Worm (Caenorhabditis elegans) whole organism, late embryonic: Measurements from ENCODE around the gene dod-24.
A peak's percentile ranks its signal among the peaks of the same experiment; 100 is the strongest.

ENCODE experiments used
- C08G9.2 ChIP-seq: sonication (generic microtip); optimal IDR thresholded peaks from 2 replicates; lab custom pipeline; 2016; ENCODE audit warnings: mild to moderate bottlenecking, missing genetic modification characterization, moderate library complexity, missing compliant biosample characterization
- C38D4.7 ChIP-seq: fragments of 200-800 bp; sonication (Bioruptor generic); optimal IDR thresholded peaks from 2 replicates; lab custom pipeline; 2018; ENCODE audit warnings: mild to moderate bottlenecking, missing genetic modification characterization, moderate library complexity, missing compliant biosample characterization
- K02D7.2 ChIP-seq: sonication (generic microtip); optimal IDR thresholded peaks from 2 replicates; lab custom pipeline; 2017; ENCODE audit warnings: mild to moderate bottlenecking, missing genetic modification characterization, missing compliant biosample characterization
- K09A11.1 ChIP-seq: sonication (generic microtip); optimal IDR thresholded peaks from 2 replicates; lab custom pipeline; 2017; ENCODE audit warnings: antibody characterized with exemption, mild to moderate bottlenecking, missing genetic modification characterization, missing compliant biosample characterization; ENCODE audit not compliant: insufficient read depth
- T23F11.4 ChIP-seq: fragments of 200-800 bp; sonication (Bioruptor generic); optimal IDR thresholded peaks from 2 replicates; lab custom pipeline; 2018; ENCODE audit warnings: mild to moderate bottlenecking, missing genetic modification characterization, missing compliant biosample characterization
- ahr-1 ChIP-seq: sonication (generic microtip); optimal IDR thresholded peaks from 2 replicates; lab custom pipeline; 2016; ENCODE audit warnings: missing genetic modification characterization, missing compliant biosample characterization
- ama-1 ChIP-seq: fragments of 150-350 bp; optimal IDR thresholded peaks from 2 replicates; lab custom pipeline; 2014
- ceh-18 ChIP-seq: sonication (generic microtip); optimal IDR thresholded peaks from 2 replicates; lab custom pipeline; 2016; ENCODE audit warnings: missing genetic modification characterization, missing compliant biosample characterization
- ceh-19 ChIP-seq: fragments of 200-800 bp; sonication (Bioruptor generic); optimal IDR thresholded peaks from 2 replicates; lab custom pipeline; 2018; ENCODE audit warnings: mild to moderate bottlenecking, missing genetic modification characterization, missing compliant biosample characterization
- ceh-22 ChIP-seq: sonication (generic microtip); optimal IDR thresholded peaks from 2 replicates; lab custom pipeline; 2017; ENCODE audit warnings: missing biosample characterization, missing genetic modification characterization
- ceh-30 ChIP-seq: fragments of 150-350 bp; optimal IDR thresholded peaks from 2 replicates; lab custom pipeline; 2014; ENCODE audit warnings: missing biosample characterization, missing genetic modification characterization
- ceh-34 ChIP-seq: sonication (generic microtip); optimal IDR thresholded peaks from 2 replicates; lab custom pipeline; 2016; ENCODE audit warnings: mild to moderate bottlenecking, missing genetic modification characterization, missing compliant biosample characterization
- ceh-45 ChIP-seq: fragments of 200-800 bp; sonication (Bioruptor generic); IDR thresholded peaks from 2 replicates; pipeline ENCODE4 v1.3.6; 2022; ENCODE audit warnings: missing genetic modification reagents, missing genetic modification characterization, missing compliant biosample characterization
- ceh-48 ChIP-seq: sonication (generic microtip); optimal IDR thresholded peaks from 2 replicates; lab custom pipeline; 2016; ENCODE audit warnings: missing genetic modification characterization, inconsistent platforms, missing compliant biosample characterization
- ceh-6 ChIP-seq: fragments of 200-800 bp; sonication (Bioruptor generic); optimal IDR thresholded peaks from 2 replicates; lab custom pipeline; 2018; ENCODE audit warnings: mild to moderate bottlenecking, missing genetic modification characterization, missing compliant biosample characterization
- ceh-9 ChIP-seq: sonication (generic microtip); optimal IDR thresholded peaks from 2 replicates; lab custom pipeline; 2016; ENCODE audit warnings: mild to moderate bottlenecking, missing genetic modification characterization, inconsistent platforms, missing compliant biosample characterization
- che-1 ChIP-seq: sonication (generic microtip); optimal IDR thresholded peaks from 2 replicates; lab custom pipeline; 2016; ENCODE audit warnings: mild to moderate bottlenecking, missing genetic modification characterization, missing compliant biosample characterization
- dve-1 ChIP-seq: sonication (generic microtip); optimal IDR thresholded peaks from 2 replicates; lab custom pipeline; 2017; ENCODE audit warnings: antibody characterized with exemption, mild to moderate bottlenecking, missing genetic modification characterization, missing compliant biosample characterization
- elt-2 ChIP-seq: sonication (generic microtip); optimal IDR thresholded peaks from 2 replicates; lab custom pipeline; 2016; ENCODE audit warnings: missing genetic modification reagents, missing genetic modification characterization, missing compliant biosample characterization
- ets-4 ChIP-seq: sonication (generic microtip); optimal IDR thresholded peaks from 2 replicates; lab custom pipeline; 2016; ENCODE audit warnings: missing genetic modification characterization, missing compliant biosample characterization
- gmeb-2 ChIP-seq: sonication (generic microtip); optimal IDR thresholded peaks from 2 replicates; lab custom pipeline; 2016; ENCODE audit warnings: missing genetic modification characterization, inconsistent platforms, missing compliant biosample characterization
- hlh-13 ChIP-seq: fragments of 200-800 bp; sonication (Bioruptor generic); optimal IDR thresholded peaks from 2 replicates; lab custom pipeline; 2018; ENCODE audit warnings: mild to moderate bottlenecking, missing genetic modification characterization, missing compliant biosample characterization
- hlh-6 ChIP-seq: sonication (generic microtip); optimal IDR thresholded peaks from 2 replicates; lab custom pipeline; 2016; ENCODE audit warnings: missing genotype, missing genetic modification characterization, missing compliant biosample characterization
- mec-3 ChIP-seq: sonication (generic microtip); optimal IDR thresholded peaks from 2 replicates; lab custom pipeline; 2016; ENCODE audit warnings: borderline replicate concordance, missing genetic modification characterization, missing compliant biosample characterization
- odd-2 ChIP-seq: sonication (generic microtip); optimal IDR thresholded peaks from 2 replicates; lab custom pipeline; 2017; ENCODE audit warnings: antibody characterized with exemption, mild to moderate bottlenecking, missing genetic modification characterization, missing compliant biosample characterization
- pag-3 ChIP-seq: sonication (generic microtip); optimal IDR thresholded peaks from 2 replicates; lab custom pipeline; 2016; ENCODE audit warnings: missing compliant biosample characterization, missing genetic modification characterization, borderline replicate concordance
- pat-9 ChIP-seq: fragments of 200-800 bp; sonication (Bioruptor generic); optimal IDR thresholded peaks from 2 replicates; lab custom pipeline; 2018; ENCODE audit warnings: mild to moderate bottlenecking, missing genetic modification characterization, moderate library complexity, missing compliant biosample characterization
- pha-2 ChIP-seq: sonication (generic microtip); optimal IDR thresholded peaks from 2 replicates; lab custom pipeline; 2017; ENCODE audit warnings: mild to moderate bottlenecking, missing genetic modification characterization, missing compliant biosample characterization
- pha-4 ChIP-seq: fragments of 150-350 bp; optimal IDR thresholded peaks from 2 replicates; lab custom pipeline; 2018; ENCODE audit warnings: missing biosample characterization, missing genetic modification reagents, missing genetic modification characterization
- pqm-1 ChIP-seq: sonication (generic microtip); optimal IDR thresholded peaks from 2 replicates; lab custom pipeline; 2016; ENCODE audit warnings: missing genetic modification characterization, missing compliant biosample characterization
- ref-2 ChIP-seq: sonication (generic microtip); optimal IDR thresholded peaks from 2 replicates; lab custom pipeline; 2016; ENCODE audit warnings: missing genetic modification characterization, missing compliant biosample characterization
- sdc-2 ChIP-seq: sonication (generic microtip); optimal IDR thresholded peaks from 2 replicates; lab custom pipeline; 2016; ENCODE audit warnings: missing genotype, missing genetic modification characterization, missing compliant biosample characterization
- syd-9 ChIP-seq: sonication (generic microtip); optimal IDR thresholded peaks from 2 replicates; lab custom pipeline; 2016; ENCODE audit warnings: mild to moderate bottlenecking, missing genetic modification characterization, moderate library complexity, missing compliant biosample characterization
- unc-55 ChIP-seq: sonication (generic microtip); optimal IDR thresholded peaks from 2 replicates; lab custom pipeline; 2017; ENCODE audit warnings: missing biosample characterization, missing genetic modification reagents, missing genetic modification characterization
- unc-86 ChIP-seq: sonication (generic microtip); optimal IDR thresholded peaks from 2 replicates; lab custom pipeline; 2016; ENCODE audit warnings: missing genetic modification characterization, missing compliant biosample characterization
- zip-5 ChIP-seq: sonication (generic microtip); optimal IDR thresholded peaks from 2 replicates; lab custom pipeline; 2016; ENCODE audit warnings: missing genetic modification characterization, missing compliant biosample characterization
- ztf-16 ChIP-seq: sonication (generic microtip); optimal IDR thresholded peaks from 2 replicates; lab custom pipeline; 2017; ENCODE audit warnings: missing genetic modification characterization, missing compliant biosample characterization

dod-24 gene

DNA sequence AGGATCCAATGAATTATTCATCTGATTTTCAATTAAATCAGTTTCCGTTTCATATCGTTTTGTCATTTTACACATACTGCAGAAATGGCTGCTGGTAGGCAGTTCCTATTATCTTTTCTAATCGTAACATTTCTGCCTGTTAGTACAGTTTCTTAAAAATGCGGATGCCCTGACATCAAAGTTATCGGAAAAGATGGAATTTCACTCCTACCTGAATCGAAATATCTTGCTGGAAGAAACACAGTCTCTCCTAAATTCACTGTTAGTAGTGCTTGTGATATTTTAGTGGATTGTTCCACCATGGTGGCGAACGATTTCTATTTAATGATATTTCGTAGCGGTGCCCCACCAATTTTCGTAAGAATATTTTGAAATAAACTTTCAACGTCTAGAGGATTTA, 7.3 kb upstream of the dod-24 start, which contains the start of gene F55G11.10:
F55G11.10 (plus strand) TSS at position 301 of the 400 bp plus-strand sequence.
- TF ChIP-seq ztf-16 (tag; lab: Kevin White, UChicago): no peak
- TF ChIP-seq che-1: no peak
- TF ChIP-seq hlh-6: no peak
- no peak for TF ChIP-seq pat-9 (tag; lab: Kevin White, UChicago)
- TF ChIP-seq syd-9 (tag; lab: Kevin White, UChicago): no peak
- TF ChIP-seq K02D7.2 (tag; lab: Kevin White, UChicago): no peak
- no peak for TF ChIP-seq ceh-45
- TF ChIP-seq ceh-6: no peak
- no peak for TF ChIP-seq ets-4 (tag; lab: Kevin White, UChicago)
- TF ChIP-seq ceh-34 (tag; lab: Kevin White, UChicago): no peak
- no peak for TF ChIP-seq ref-2 (tag; lab: Kevin White, UChicago)
- TF ChIP-seq pag-3: no peak
- TF ChIP-seq zip-5 (tag; lab: Kevin White, UChicago): no peak

DNA sequence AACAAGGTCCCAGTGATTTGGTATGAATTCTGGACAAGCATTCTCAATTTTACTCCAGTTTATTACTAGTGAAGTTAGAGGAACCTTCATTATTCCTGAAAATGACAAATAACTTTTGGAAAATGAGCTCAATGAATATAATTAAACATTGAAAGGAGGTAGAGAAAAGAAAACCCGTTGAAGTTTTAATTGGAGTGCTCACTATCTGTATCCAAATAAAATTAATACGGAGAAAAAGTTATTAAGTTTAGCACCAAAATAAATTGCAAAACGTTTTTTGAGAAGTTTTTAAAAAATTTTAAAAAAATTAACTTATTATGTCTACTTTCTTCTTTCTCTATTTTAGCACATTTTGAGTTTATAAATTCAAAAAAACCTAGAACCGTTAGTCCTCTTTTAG, 5.3 kb upstream of the dod-24 start, which contains the start of gene F55G11.1:
F55G11.1 (minus strand) TSS at position 101 of the 400 bp plus-strand sequence.
- TF ChIP-seq sdc-2 (tag; lab: Kevin White, UChicago): no peak
- no peak for TF ChIP-seq T23F11.4 (GFP tag; lab: Kevin White, UChicago)
- no peak for TF ChIP-seq gmeb-2 (tag; lab: Kevin White, UChicago)

DNA sequence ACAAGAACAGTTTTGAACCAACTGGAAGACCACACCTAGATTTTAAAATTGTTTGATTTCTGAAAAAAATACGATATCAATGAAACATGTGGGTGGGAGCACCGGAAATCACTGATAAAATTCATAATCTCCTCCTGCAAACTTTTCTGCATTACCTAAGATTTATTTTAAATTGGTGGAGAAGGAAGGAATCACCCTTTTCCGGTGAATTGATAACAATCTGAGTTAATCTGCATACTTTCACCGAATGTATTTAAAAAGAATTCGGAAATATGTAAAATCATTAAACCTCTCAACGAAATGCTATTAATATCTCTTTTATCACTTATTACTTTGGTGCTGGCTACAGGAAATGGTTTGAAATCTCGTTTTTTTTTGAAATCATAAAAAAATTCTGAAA, 1.5 kb upstream of the dod-24 start, which contains the start of gene dct-19:
dct-19 (plus strand) TSS at position 301 of the 400 bp plus-strand sequence.
- TF ChIP-seq pqm-1 (tag; lab: Kevin White, UChicago): no peak
- TF ChIP-seq ceh-19 (GFP tag; lab: Kevin White, UChicago): no peak
- TF ChIP-seq ama-1: no peak
- no peak for TF ChIP-seq unc-55 (GFP tag; lab: Kevin White, UChicago)
- TF ChIP-seq gmeb-2 (tag; lab: Kevin White, UChicago): no peak
- TF ChIP-seq unc-86 (tag; lab: Kevin White, UChicago): no peak
- no peak for TF ChIP-seq C38D4.7 (GFP tag; lab: Kevin White, UChicago)
- TF ChIP-seq ceh-9 (tag; lab: Kevin White, UChicago): no peak
- TF ChIP-seq odd-2 (tag; lab: Kevin White, UChicago): no peak
- no peak for TF ChIP-seq hlh-13
- no peak for TF ChIP-seq K09A11.1 (tag; lab: Kevin White, UChicago)
- no peak for TF ChIP-seq dve-1 (tag; lab: Kevin White, UChicago)
- TF ChIP-seq sdc-2 (tag; lab: Kevin White, UChicago): no peak
- TF ChIP-seq ahr-1: no peak
- TF ChIP-seq ceh-30 (tag; lab: Kevin White, UChicago): no peak

DNA sequence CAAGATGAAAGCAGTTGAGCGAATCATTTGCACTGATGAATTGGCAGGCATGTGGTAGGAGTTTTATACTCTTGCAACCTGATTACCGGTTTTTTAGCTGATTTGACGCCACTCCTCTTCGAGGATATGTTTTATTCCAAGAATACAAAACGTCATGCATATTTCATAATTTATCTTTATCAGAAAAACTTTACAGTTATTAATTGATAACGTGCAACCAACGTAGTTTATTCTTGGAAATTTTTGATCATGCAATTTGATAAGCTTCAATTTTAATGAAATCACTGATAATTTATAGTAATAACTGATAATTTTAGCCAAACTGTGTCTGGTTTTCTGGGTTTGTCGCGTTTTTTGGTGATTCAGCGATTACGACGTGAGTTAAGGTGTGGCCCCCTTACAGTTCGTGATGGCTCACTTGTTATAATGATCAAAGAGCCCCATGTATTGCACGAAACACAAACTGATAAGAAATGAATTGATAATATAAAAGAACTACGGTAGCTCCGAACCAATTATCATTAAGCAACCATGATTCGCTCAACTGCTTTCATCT, 4.9 kb downstream of the dod-24 start, which contains the start of the genes cld-1 and dod-21:
cld-1 (minus strand) TSS at position 51 of the 556 bp plus-strand sequence.
dod-21 (plus strand) TSS at position 518 of the 556 bp plus-strand sequence.
- TF ChIP-seq pha-4 (tag; lab: Kevin White, UChicago) (no peak), elt-2 (tag; lab: Kevin White, UChicago) (peak; percentile 70)

DNA sequence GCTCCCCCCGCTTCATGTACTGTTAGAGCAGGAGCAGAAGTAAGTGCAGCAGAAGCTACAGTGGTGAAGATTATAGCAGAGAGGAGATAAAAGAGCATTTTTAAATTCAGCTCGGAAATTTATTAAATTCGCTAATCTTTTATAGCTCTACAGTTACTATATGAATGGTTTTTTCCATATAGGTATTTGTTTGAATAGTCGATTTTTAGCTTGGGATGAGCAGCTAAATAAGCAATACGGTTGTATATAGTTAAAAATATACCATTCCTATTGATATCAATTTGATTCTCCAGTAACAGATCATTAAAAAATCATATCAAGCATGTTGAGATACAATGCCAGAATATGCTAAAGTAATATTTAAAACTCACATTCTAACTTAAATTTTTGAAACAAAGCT, 14.5 kb downstream of the dod-24 start, which contains the start of gene srlf-5:
srlf-5 (minus strand) TSS at position 101 of the 400 bp plus-strand sequence.
- TF ChIP-seq zip-5 (tag; lab: Kevin White, UChicago): no peak
- TF ChIP-seq pha-2 (tag; lab: Kevin White, UChicago): no peak
- TF ChIP-seq ceh-18 (tag; lab: Kevin White, UChicago): no peak
- TF ChIP-seq ceh-22: no peak
- TF ChIP-seq mec-3 (tag; lab: Kevin White, UChicago): no peak
- no peak for TF ChIP-seq ceh-48 (tag; lab: Kevin White, UChicago)
- TF ChIP-seq pat-9 (tag; lab: Kevin White, UChicago): no peak
- TF ChIP-seq ceh-30 (tag; lab: Kevin White, UChicago): no peak
- no peak for TF ChIP-seq K09A11.1 (tag; lab: Kevin White, UChicago)
- TF ChIP-seq C08G9.2 (tag; lab: Kevin White, UChicago): no peak
